Worm (Caenorhabditis elegans) whole organism, late embryonic: ENCODE measurements around the gene F15A4.10.

Experiments used
- ceh-24 ChIP-seq: sonication (generic microtip); optimal IDR thresholded peaks from 2 replicates; lab custom pipeline; 2016; ENCODE audit warnings: mild to moderate bottlenecking, missing genetic modification characterization, missing compliant biosample characterization
- ceh-48 ChIP-seq: sonication (generic microtip); optimal IDR thresholded peaks from 2 replicates; lab custom pipeline; 2016; ENCODE audit warnings: missing genetic modification characterization, inconsistent platforms, missing compliant biosample characterization
- dmd-4 ChIP-seq: sonication (generic microtip); optimal IDR thresholded peaks from 2 replicates; lab custom pipeline; 2016; ENCODE audit warnings: borderline replicate concordance, missing genetic modification characterization, missing compliant biosample characterization
- elt-4 ChIP-seq: sonication (generic microtip); optimal IDR thresholded peaks from 2 replicates; lab custom pipeline; 2016; ENCODE audit warnings: missing genetic modification characterization, missing compliant biosample characterization
- fkh-10 ChIP-seq: fragments of 150-350 bp; optimal IDR thresholded peaks from 2 replicates; lab custom pipeline; 2014; ENCODE audit warnings: missing biosample characterization, missing genetic modification reagents, missing genetic modification characterization
- fkh-6 ChIP-seq: sonication (generic microtip); optimal IDR thresholded peaks from 2 replicates; lab custom pipeline; 2016; ENCODE audit warnings: missing genetic modification characterization, missing compliant biosample characterization
- nhr-11 ChIP-seq: fragments of 150-350 bp; optimal IDR thresholded peaks from 2 replicates; lab custom pipeline; 2014; ENCODE audit warnings: missing biosample characterization, missing genetic modification characterization
- pha-2 ChIP-seq: sonication (generic microtip); optimal IDR thresholded peaks from 2 replicates; lab custom pipeline; 2017; ENCODE audit warnings: mild to moderate bottlenecking, missing genetic modification characterization, missing compliant biosample characterization
- ref-2 ChIP-seq: sonication (generic microtip); optimal IDR thresholded peaks from 2 replicates; lab custom pipeline; 2016; ENCODE audit warnings: missing genetic modification characterization, missing compliant biosample characterization

Gene F15A4.10

ce11 chrII:12435202-12435872, 49.6 kb downstream of the F15A4.10 start:
- no peak for TF ChIP-seq ceh-48
- TF ChIP-seq ceh-24 (tag; lab: Kevin White, UChicago): no peak
- TF ChIP-seq nhr-11 (tag; lab: Kevin White, UChicago): no peak
- no peak for TF ChIP-seq fkh-10 (GFP tag; lab: Kevin White, UChicago)
- TF ChIP-seq pha-2 (tag; lab: Kevin White, UChicago): no peak
- no peak for TF ChIP-seq elt-4
- no peak for TF ChIP-seq fkh-6 (tag; lab: Kevin White, UChicago)
- no peak for TF ChIP-seq dmd-4 (tag; lab: Kevin White, UChicago)
- no peak for TF ChIP-seq ref-2
- TF ChIP-seq, all 69 proteins: peak for 0
